Worm (Caenorhabditis elegans): ENCODE results near the gene T14G12.12.

DNA sequence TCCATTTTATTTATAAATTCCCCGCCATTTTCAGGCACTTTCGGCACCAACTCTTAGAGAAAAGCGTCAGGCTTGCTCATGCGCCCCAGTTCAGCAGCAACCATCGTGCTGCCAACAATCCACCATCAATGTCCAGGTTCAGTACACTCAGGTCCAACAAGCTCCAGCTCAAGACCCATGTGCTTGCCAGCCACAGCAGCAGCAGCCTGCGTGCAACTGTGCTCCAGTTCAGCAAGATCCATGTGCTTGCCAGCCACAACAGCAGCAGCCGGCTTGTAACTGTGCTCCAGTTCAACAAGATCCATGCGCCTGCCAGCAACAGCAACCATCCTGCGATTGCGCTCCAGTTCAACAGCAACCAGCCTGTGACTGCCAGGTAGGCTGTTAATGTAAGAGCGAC, 40.0 kb upstream of the T14G12.12 start:
- TF ChIP-seq ces-1 (GFP tag; optimal IDR thresholded peaks at IDR 0.05) (no peak), elt-1 (tag; optimal IDR thresholded peaks at IDR 0.05; ENCODE audit: borderline replicate concordance, insufficient read depth) (no peak), ztf-11 (tag; optimal IDR thresholded peaks at IDR 0.05) (no peak), pha-4 (tag; optimal IDR thresholded peaks at IDR 0.05) (no peak), nhr-12 (tag; optimal IDR thresholded peaks at IDR 0.05) (no peak)
